Fruit fly (Drosophila melanogaster): Measurements from ENCODE around the gene CG15522.

CG15522 gene

DNA sequence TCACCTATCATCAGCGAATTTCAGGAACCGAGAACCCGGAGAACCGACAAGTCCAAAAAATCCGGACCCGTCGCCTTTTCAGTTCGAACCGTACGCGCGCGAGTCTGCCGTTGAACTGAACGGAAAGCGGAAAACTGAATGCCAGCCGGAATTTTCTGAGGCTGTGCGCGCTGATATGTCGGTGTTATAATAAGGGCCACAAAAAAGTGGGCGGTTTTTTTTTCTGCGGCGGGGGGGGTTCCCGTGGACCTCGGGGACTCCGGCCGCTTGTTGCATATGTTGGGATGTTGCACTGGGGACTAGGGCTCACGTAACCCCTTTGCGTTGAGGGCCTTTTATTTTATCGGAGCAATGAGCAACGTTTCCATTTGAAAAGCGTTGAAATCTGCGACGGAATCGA, 42.3 kb downstream of the CG15522 start, which contains the start of gene TkR99D:
TkR99D (minus strand) TSS at position 101 of the 400 bp plus-strand sequence.
- TF ChIP-seq Hnf4 (GFP tag; optimal IDR thresholded peaks at IDR 0.05) (no peak), dsf (GFP tag; optimal IDR thresholded peaks at IDR 0.05; ENCODE audit: borderline replicate concordance) (no peak), N (GFP tag; optimal IDR thresholded peaks at IDR 0.05) (no peak), ey (GFP tag; optimal IDR thresholded peaks at IDR 0.05) (no peak), woc (GFP tag; optimal IDR thresholded peaks at IDR 0.05) (no peak), Vsx2 (GFP tag; optimal IDR thresholded peaks at IDR 0.05; ENCODE audit: partially characterized antibody) (no peak)

All from whole organism, wandering third instar larva.